Fruit fly (Drosophila melanogaster): ENCODE data around the gene Pgant4.

Gene Pgant4

dm6 chr2L:3477057-3477755 is 4.8 kb downstream of the Pgant4 start (continued):
- TF ChIP-seq CG3163 (GFP tag; optimal IDR thresholded peaks at IDR 0.05) (peak; percentile 5), ttk (GFP tag; IDR thresholded peaks at IDR 0.05) (no peak), gcm (GFP tag; optimal IDR thresholded peaks at IDR 0.05) (no peak), CG10147 (GFP tag; optimal IDR thresholded peaks at IDR 0.05) (peak; percentile 32), Fer2 (tag; optimal IDR thresholded peaks at IDR 0.05) (no peak), NC2α (GFP tag; optimal IDR thresholded peaks at IDR 0.05) (peak; percentile 7), CG8290 (GFP tag; optimal IDR thresholded peaks at IDR 0.05) (no peak), CG8290 (tag; optimal IDR thresholded peaks at IDR 0.05) (peak in 1 of 2 experiments; percentile 68), sug (tag; optimal IDR thresholded peaks at IDR 0.05) (peak; percentile 38), Mes4 (GFP tag; optimal IDR thresholded peaks at IDR 0.05) (no peak), HLHmδ (GFP tag; optimal IDR thresholded peaks at IDR 0.05) (no peak), bbx (GFP tag; IDR thresholded peaks at IDR 0.05; ENCODE audit: partially characterized antibody) (no peak), tll (GFP tag; optimal IDR thresholded peaks at IDR 0.05) (no peak), CG10959 (GFP tag; IDR thresholded peaks at IDR 0.05) (no peak), zfh2 (GFP tag; optimal IDR thresholded peaks at IDR 0.05) (peak; percentile 42), fd64A (GFP tag; optimal IDR thresholded peaks at IDR 0.05) (no peak), zen2 (GFP tag; IDR thresholded peaks at IDR 0.05; ENCODE audit: partially characterized antibody) (no peak), Myb (GFP tag; optimal IDR thresholded peaks at IDR 0.05) (no peak), br (optimal IDR thresholded peaks at IDR 0.05) (no peak), p53 (GFP tag; optimal IDR thresholded peaks at IDR 0.05) (no peak), her (GFP tag; optimal IDR thresholded peaks at IDR 0.05) (peak; percentile 5), CG2889 (GFP tag; IDR thresholded peaks at IDR 0.05) (no peak), CG1603 (tag; optimal IDR thresholded peaks at IDR 0.05) (peak; percentile 18), mirr (GFP tag; optimal IDR thresholded peaks at IDR 0.05) (no peak), CG30403 (GFP tag; optimal IDR thresholded peaks at IDR 0.05) (peak; percentile 75), scrt (GFP tag; optimal IDR thresholded peaks at IDR 0.05) (no peak), CG13775 (GFP tag; optimal IDR thresholded peaks at IDR 0.05) (peak; percentile 58), D (optimal IDR thresholded peaks at IDR 0.05) (no peak), D (GFP tag; optimal IDR thresholded peaks at IDR 0.05) (no peak), z (GFP tag; IDR thresholded peaks at IDR 0.05) (no peak), CG2120 (GFP tag; optimal IDR thresholded peaks at IDR 0.05) (peak; percentile 83), Antp (GFP tag; optimal IDR thresholded peaks at IDR 0.05) (no peak), CG2202 (tag; optimal IDR thresholded peaks at IDR 0.05) (no peak), CG1832 (GFP tag; optimal IDR thresholded peaks at IDR 0.05) (no peak), gem (tag; optimal IDR thresholded peaks at IDR 0.05) (peak; percentile 64), toy (GFP tag; IDR thresholded peaks at IDR 0.05) (no peak), otp (GFP tag; IDR thresholded peaks at IDR 0.05) (no peak), mam (GFP tag; optimal IDR thresholded peaks at IDR 0.05) (peak; percentile 51), pita (GFP tag; optimal IDR thresholded peaks at IDR 0.05) (no peak), CG8359 (GFP tag; optimal IDR thresholded peaks at IDR 0.05; ENCODE audit: borderline replicate concordance) (no peak), CG9932 (GFP tag; IDR thresholded peaks at IDR 0.05) (peak; percentile 51), crp (GFP tag; optimal IDR thresholded peaks at IDR 0.05) (no peak), slou (GFP tag; optimal IDR thresholded peaks at IDR 0.05) (peak; percentile 36), rib (GFP tag; IDR thresholded peaks at IDR 0.05) (no peak), jumu (GFP tag; optimal IDR thresholded peaks at IDR 0.05) (no peak), Dll (GFP tag; IDR thresholded peaks at IDR 0.05; ENCODE audit: partially characterized antibody) (no peak), CG13424 (tag; optimal IDR thresholded peaks at IDR 0.05) (peak; percentile 48), fru (optimal IDR thresholded peaks at IDR 0.05) (no peak), kni (GFP tag; optimal IDR thresholded peaks at IDR 0.05) (no peak), CG31441 (GFP tag; IDR thresholded peaks at IDR 0.05) (no peak), inv (GFP tag; IDR thresholded peaks at IDR 0.05; ENCODE audit: partially characterized antibody) (no peak)
